Worm (Caenorhabditis elegans) whole organism, L4 larva: ENCODE results near the gene col-167.

ENCODE experiments used
- F10B5.3 ChIP-seq: sonication (generic microtip); optimal IDR thresholded peaks from 2 replicates; lab custom pipeline; 2016; ENCODE audit warnings: mild to moderate bottlenecking, missing genetic modification characterization, missing compliant biosample characterization
- F26F4.8 ChIP-seq: fragments of 200-800 bp; sonication (Bioruptor generic); conservative IDR thresholded peaks from 2 replicates; pipeline ENCODE4 v1.3.6; 2022; ENCODE audit warnings: missing genetic modification characterization, missing compliant biosample characterization
- F44E2.7 ChIP-seq: fragments of 200-800 bp; sonication (Bioruptor generic); IDR thresholded peaks from 2 replicates; pipeline ENCODE4 v2.1.2; 2022; ENCODE audit warnings: missing genetic modification characterization, missing compliant biosample characterization
- F49E8.2 ChIP-seq: sonication (generic microtip); optimal IDR thresholded peaks from 2 replicates; lab custom pipeline; 2016; ENCODE audit warnings: missing compliant biosample characterization, mild to moderate bottlenecking, missing genetic modification characterization, borderline replicate concordance
- Y105C5A.15 ChIP-seq: fragments of 200-800 bp; sonication (Bioruptor generic); IDR thresholded peaks from 2 replicates; pipeline ENCODE4 v1.3.6; 2022; ENCODE audit warnings: missing genetic modification characterization, missing compliant biosample characterization
- Y5F2A.4 ChIP-seq: fragments of 200-800 bp; sonication (Bioruptor generic); optimal IDR thresholded peaks from 2 replicates; lab custom pipeline; 2018; ENCODE audit warnings: mild to moderate bottlenecking, missing genetic modification characterization, missing compliant biosample characterization
- Y75B8A.6 ChIP-seq: fragments of 200-800 bp; sonication (Bioruptor generic); IDR thresholded peaks from 2 replicates; pipeline ENCODE4 v1.3.6; 2022; ENCODE audit warnings: missing genetic modification reagents, missing genetic modification characterization, missing compliant biosample characterization
- ceh-32 ChIP-seq: sonication (generic microtip); optimal IDR thresholded peaks from 2 replicates; lab custom pipeline; 2016; ENCODE audit warnings: mild to moderate bottlenecking, missing genetic modification characterization, missing compliant biosample characterization; ENCODE audit not compliant: poor library complexity
- ceh-44 ChIP-seq: fragments of 200-800 bp; sonication (Bioruptor generic); IDR thresholded peaks from 2 replicates; pipeline ENCODE4 v1.3.6; 2022; ENCODE audit warnings: missing genetic modification reagents, missing genetic modification characterization, missing compliant biosample characterization
- ceh-82 ChIP-seq: sonication (generic microtip); optimal IDR thresholded peaks from 2 replicates; lab custom pipeline; 2017; ENCODE audit warnings: missing biosample characterization, missing genetic modification characterization
- cey-2 ChIP-seq: sonication (generic microtip); optimal IDR thresholded peaks from 3 replicates; lab custom pipeline; 2017; ENCODE audit warnings: missing genetic modification characterization, mild to moderate bottlenecking, missing compliant biosample characterization, antibody characterized with exemption, borderline replicate concordance; ENCODE audit not compliant: insufficient read depth
- daf-16 ChIP-seq, 3 experiments: sonication (generic microtip); optimal IDR thresholded peaks; 2 replicates each; lab custom pipeline; 2016 to 2017; ENCODE audit warnings: missing genetic modification characterization in 3 of 3, missing genetic modification reagents in 3 of 3, mild to moderate bottlenecking in 2 of 3, missing compliant biosample characterization in 2 of 3, missing biosample characterization in 1 of 3, moderate library complexity in 1 of 3
- daf-19 ChIP-seq: fragments of 200-800 bp; sonication (Bioruptor generic); conservative IDR thresholded peaks from 2 replicates; pipeline ENCODE4 v1.3.6; 2022; ENCODE audit warnings: missing genetic modification characterization, missing compliant biosample characterization
- daf-8 ChIP-seq: fragments of 200-800 bp; sonication (Bioruptor generic); IDR thresholded peaks from 2 replicates; pipeline ENCODE4 v1.3.6; 2022; ENCODE audit warnings: missing genetic modification characterization, missing compliant biosample characterization
- dmd-6 ChIP-seq: fragments of 200-800 bp; sonication (Bioruptor generic); IDR thresholded peaks from 2 replicates; pipeline ENCODE4 v1.3.6; 2022; ENCODE audit warnings: missing genetic modification reagents, missing genetic modification characterization, missing compliant biosample characterization
- dmd-8 ChIP-seq: fragments of 200-800 bp; sonication (Bioruptor generic); IDR thresholded peaks from 2 replicates; pipeline ENCODE4 v1.3.6; 2022; ENCODE audit warnings: missing genetic modification characterization, missing compliant biosample characterization
- duxl-1 ChIP-seq: sonication (generic microtip); optimal IDR thresholded peaks from 2 replicates; lab custom pipeline; 2016; ENCODE audit warnings: mild to moderate bottlenecking, missing genetic modification characterization, moderate library complexity, missing compliant biosample characterization; ENCODE audit not compliant: poor library complexity
- dve-1 ChIP-seq: sonication (generic microtip); optimal IDR thresholded peaks from 2 replicates; lab custom pipeline; 2017; ENCODE audit warnings: antibody characterized with exemption, mild to moderate bottlenecking, missing genetic modification characterization, missing compliant biosample characterization; ENCODE audit not compliant: insufficient read depth
- egl-43 ChIP-seq: fragments of 200-800 bp; sonication (Bioruptor generic); IDR thresholded peaks from 2 replicates; pipeline ENCODE4 v1.3.6; 2022; ENCODE audit warnings: missing genetic modification reagents, missing genetic modification characterization, missing compliant biosample characterization
- fos-1 ChIP-seq: fragments of 150-350 bp; optimal IDR thresholded peaks from 2 replicates; lab custom pipeline; 2014; ENCODE audit warnings: missing biosample characterization, missing genetic modification characterization
- gei-8 ChIP-seq: fragments of 200-800 bp; sonication (Bioruptor generic); optimal IDR thresholded peaks from 2 replicates; lab custom pipeline; 2018; ENCODE audit warnings: mild to moderate bottlenecking, missing genetic modification characterization, missing compliant biosample characterization
- hlh-11 ChIP-seq: fragments of 200-800 bp; sonication (Bioruptor generic); optimal IDR thresholded peaks from 2 replicates; lab custom pipeline; 2018; ENCODE audit warnings: mild to moderate bottlenecking, missing genetic modification characterization, missing compliant biosample characterization
- hlh-30 ChIP-seq: sonication (generic microtip); optimal IDR thresholded peaks from 2 replicates; lab custom pipeline; 2017; ENCODE audit warnings: antibody characterized with exemption, mild to moderate bottlenecking, missing genetic modification characterization, missing compliant biosample characterization; ENCODE audit not compliant: insufficient read depth
- hmg-1.1 ChIP-seq: fragments of 200-800 bp; sonication (Bioruptor generic); IDR thresholded peaks from 2 replicates; pipeline ENCODE4 v1.3.6; 2022; ENCODE audit warnings: missing genetic modification reagents, missing genetic modification characterization, missing compliant biosample characterization
- lim-7 ChIP-seq: fragments of 200-800 bp; sonication (Bioruptor generic); IDR thresholded peaks from 2 replicates; pipeline ENCODE4 v1.3.6; 2022; ENCODE audit warnings: missing genetic modification characterization, missing compliant biosample characterization
- lin-13 ChIP-seq: fragments of 150-350 bp; optimal IDR thresholded peaks from 2 replicates; lab custom pipeline; 2014; ENCODE audit warnings: missing biosample characterization, missing genetic modification reagents, missing genetic modification characterization
- lin-39 ChIP-seq: fragments of 150-350 bp; optimal IDR thresholded peaks from 2 replicates; lab custom pipeline; 2014; ENCODE audit warnings: missing biosample characterization, missing genetic modification reagents, missing genetic modification characterization
- mdl-1 ChIP-seq, 2 experiments: fragments of 150-350 bp in 1 of 2; sonication (generic microtip) in 1 of 2; optimal IDR thresholded peaks; 2 replicates each; lab custom pipeline; 2014 to 2017; ENCODE audit warnings: missing biosample characterization in 2 of 2, missing genetic modification characterization in 2 of 2
- mep-1 ChIP-seq: fragments of 150-350 bp; sonication (generic microtip); optimal IDR thresholded peaks from 3 replicates; lab custom pipeline; 2014; ENCODE audit warnings: missing biosample characterization, missing genetic modification characterization
- mes-2 ChIP-seq: sonication (generic microtip); optimal IDR thresholded peaks from 2 replicates; lab custom pipeline; 2016; ENCODE audit warnings: missing genotype, mild to moderate bottlenecking, missing genetic modification characterization, missing compliant biosample characterization; ENCODE audit not compliant: poor library complexity, severe bottlenecking
- mxl-3 ChIP-seq: fragments of 200-800 bp; sonication (Bioruptor generic); optimal IDR thresholded peaks from 2 replicates; lab custom pipeline; 2018; ENCODE audit warnings: mild to moderate bottlenecking, missing genetic modification characterization, missing compliant biosample characterization
- nhr-102 ChIP-seq: sonication (generic microtip); optimal IDR thresholded peaks from 2 replicates; lab custom pipeline; 2016; ENCODE audit warnings: mild to moderate bottlenecking, missing genetic modification characterization, moderate library complexity, missing compliant biosample characterization
- nhr-11 ChIP-seq: fragments of 150-350 bp; optimal IDR thresholded peaks from 2 replicates; lab custom pipeline; 2014; ENCODE audit warnings: missing biosample characterization, missing genetic modification characterization
- nhr-111 ChIP-seq: fragments of 200-800 bp; sonication (Bioruptor generic); optimal IDR thresholded peaks from 2 replicates; lab custom pipeline; 2018; ENCODE audit warnings: mild to moderate bottlenecking, missing genetic modification characterization, missing compliant biosample characterization
- nhr-28 ChIP-seq: fragments of 150-350 bp; optimal IDR thresholded peaks from 2 replicates; lab custom pipeline; 2014; ENCODE audit warnings: missing biosample characterization, missing genetic modification characterization
- nhr-42 ChIP-seq: fragments of 200-800 bp; sonication (Bioruptor generic); IDR thresholded peaks from 2 replicates; pipeline ENCODE4 v1.3.6; 2022; ENCODE audit warnings: missing genetic modification characterization, missing compliant biosample characterization
- nhr-48 ChIP-seq: sonication (generic microtip); optimal IDR thresholded peaks from 2 replicates; lab custom pipeline; 2016; ENCODE audit warnings: mild to moderate bottlenecking, missing genetic modification characterization, missing compliant biosample characterization
- nhr-6 ChIP-seq: fragments of 150-350 bp; optimal IDR thresholded peaks from 2 replicates; lab custom pipeline; 2014; ENCODE audit warnings: missing biosample characterization, missing genetic modification characterization
- nhr-76 ChIP-seq: fragments of 150-350 bp; optimal IDR thresholded peaks from 2 replicates; lab custom pipeline; 2014; ENCODE audit warnings: missing biosample characterization, missing genetic modification characterization
- nhr-77 ChIP-seq: fragments of 150-350 bp; optimal IDR thresholded peaks from 2 replicates; lab custom pipeline; 2014; ENCODE audit warnings: missing biosample characterization, missing genetic modification characterization
- pha-4 ChIP-seq, 2 experiments: fragments of 150-350 bp in 1 of 2; fragments of 200-800 bp in 1 of 2; sonication (Bioruptor generic) in 1 of 2; IDR thresholded peaks in 1 of 2; optimal IDR thresholded peaks in 1 of 2; 2 replicates each; pipeline versions ENCODE4 v1.3.6 to Lab custom; 2014 to 2022; ENCODE audit warnings: missing genetic modification characterization in 2 of 2, missing genetic modification reagents in 2 of 2, missing biosample characterization in 1 of 2, missing compliant biosample characterization in 1 of 2
- pqm-1 ChIP-seq: sonication (generic microtip); optimal IDR thresholded peaks from 2 replicates; lab custom pipeline; 2017; ENCODE audit warnings: missing biosample characterization, missing genetic modification characterization
- rbr-2 ChIP-seq: sonication (generic microtip); optimal IDR thresholded peaks from 2 replicates; lab custom pipeline; 2016; ENCODE audit warnings: missing genotype, missing genetic modification characterization, missing compliant biosample characterization
- saeg-2 ChIP-seq: fragments of 200-800 bp; sonication (Bioruptor generic); IDR thresholded peaks from 2 replicates; pipeline ENCODE4 v1.3.6; 2022; ENCODE audit warnings: missing genetic modification reagents, missing genetic modification characterization, missing compliant biosample characterization
- sdz-12 ChIP-seq: fragments of 200-800 bp; sonication (Bioruptor generic); optimal IDR thresholded peaks from 2 replicates; lab custom pipeline; 2018; ENCODE audit warnings: mild to moderate bottlenecking, missing genetic modification characterization, missing compliant biosample characterization
- skn-1 ChIP-seq: fragments of 150-350 bp; optimal IDR thresholded peaks from 2 replicates; lab custom pipeline; 2014; ENCODE audit warnings: missing biosample characterization, missing genetic modification characterization
- tra-1 ChIP-seq: fragments of 200-800 bp; sonication (Bioruptor generic); IDR thresholded peaks from 2 replicates; pipeline ENCODE4 v1.3.6; 2022; ENCODE audit warnings: missing genetic modification reagents, missing genetic modification characterization, missing compliant biosample characterization
- unc-39 ChIP-seq: sonication (generic microtip); optimal IDR thresholded peaks from 2 replicates; lab custom pipeline; 2017; ENCODE audit warnings: missing biosample characterization, missing genetic modification characterization
- zip-11 ChIP-seq: fragments of 200-800 bp; sonication (Bioruptor generic); IDR thresholded peaks from 2 replicates; pipeline ENCODE4 v1.3.6; 2022; ENCODE audit warnings: missing genetic modification characterization, missing compliant biosample characterization
- ztf-7 ChIP-seq: fragments of 150-350 bp; optimal IDR thresholded peaks from 2 replicates; lab custom pipeline; 2014; ENCODE audit warnings: missing biosample characterization, missing genetic modification characterization

Gene col-167

ce11 chrX:6292143-6292542, 31.1 kb upstream of the col-167 start (continued):
- TF ChIP-seq ceh-82 (no peak), daf-8 (GFP tag; lab: Robert Waterston, UW) (no peak), nhr-28 (tag; lab: Kevin White, UChicago) (peak; percentile 24), Y105C5A.15 (GFP tag; lab: Robert Waterston, UW) (peak; percentile 97), gei-8 (GFP tag; lab: Kevin White, UChicago) (peak; percentile 76), hlh-30 (peak; percentile 56), F44E2.7 (GFP tag; lab: Robert Waterston, UW) (peak; percentile 97), cey-2 (tag; lab: Kevin White, UChicago) (no peak), nhr-111 (peak; percentile 80), ztf-7 (tag; lab: Kevin White, UChicago) (peak; percentile 54), hmg-1.1 (GFP tag; lab: Robert Waterston, UW) (peak; percentile 95), fos-1 (tag; lab: Kevin White, UChicago) (no peak), sdz-12 (GFP tag; lab: Kevin White, UChicago) (peak; percentile 25), mxl-3 (GFP tag; lab: Kevin White, UChicago) (peak; percentile 65), egl-43 (peak; percentile 98), mdl-1 (tag; optimal IDR thresholded peaks at IDR 0.05; lab: Kevin White, UChicago) (peak in 1 of 2 experiments; percentile 56), saeg-2 (GFP tag; lab: Robert Waterston, UW) (peak; percentile 78; the same call in 1 of the 2 replicates), nhr-6 (peak; percentile 49), ceh-44 (GFP tag; lab: Robert Waterston, UW) (peak; percentile 92), daf-19 (GFP tag; lab: Robert Waterston, UW) (peak; percentile 89), nhr-11 (tag; lab: Kevin White, UChicago) (no peak), nhr-102 (tag; lab: Kevin White, UChicago) (peak; percentile 72), dve-1 (peak; percentile 62), nhr-76 (tag; lab: Kevin White, UChicago) (no peak), pha-4 (GFP tag; IDR thresholded peaks at IDR 0.05; lab: Robert Waterston, UW) (peak; percentile 97), pha-4 (tag; optimal IDR thresholded peaks at IDR 0.05; lab: Kevin White, UChicago) (no peak), hlh-11 (tag; lab: Kevin White, UChicago) (peak; percentile 57), tra-1 (GFP tag; lab: Robert Waterston, UW) (peak; percentile 85), F49E8.2 (tag; lab: Kevin White, UChicago) (no peak), lim-7 (GFP tag; lab: Robert Waterston, UW) (peak; percentile 99), lin-13 (peak; percentile 52), F10B5.3 (tag; lab: Kevin White, UChicago) (peak; percentile 62), duxl-1 (tag; lab: Kevin White, UChicago) (peak; percentile 76), ceh-32 (tag; lab: Kevin White, UChicago) (no peak), zip-11 (GFP tag; lab: Robert Waterston, UW) (peak; percentile 55; the same call in 1 of the 2 replicates), Y75B8A.6 (GFP tag; lab: Robert Waterston, UW) (peak; percentile 93), dmd-6 (GFP tag; lab: Robert Waterston, UW) (peak; percentile 71), pqm-1 (no peak), nhr-48 (tag; lab: Kevin White, UChicago) (peak; percentile 75), mes-2 (tag; lab: Kevin White, UChicago) (peak; percentile 89), mep-1 (tag; lab: Kevin White, UChicago) (peak; percentile 83), Y5F2A.4 (GFP tag; lab: Kevin White, UChicago) (peak; percentile 64), rbr-2 (tag; lab: Kevin White, UChicago) (peak; percentile 76), nhr-42 (GFP tag; lab: Robert Waterston, UW) (peak; percentile 81), skn-1 (tag; lab: Kevin White, UChicago) (no peak), F26F4.8 (GFP tag; lab: Robert Waterston, UW) (peak; percentile 90), daf-16 (GFP tag; optimal IDR thresholded peaks at IDR 0.05; lab: Kevin White, UChicago) (peak; percentile 69 to 86), daf-16 (tag; optimal IDR thresholded peaks at IDR 0.05; lab: Kevin White, UChicago) (peak; percentile 56), dmd-8 (GFP tag; lab: Robert Waterston, UW) (peak; percentile 99), lin-39 (tag; lab: Kevin White, UChicago) (no peak), nhr-77 (tag; lab: Kevin White, UChicago) (no peak), unc-39 (tag; lab: Kevin White, UChicago) (no peak)
